Fruit fly (Drosophila melanogaster) whole organism, adult: ENCODE measurements around the gene pck.

Experiments
- CG11617 ChIP-seq: fragments of 200-800 bp; sonication (Bioruptor generic); optimal IDR thresholded peaks from 2 replicates; lab custom pipeline; 2017; ENCODE audit warnings: mild to moderate bottlenecking, missing biosample characterization, missing genetic modification reagents, missing genetic modification characterization
- CG14711 ChIP-seq: fragments of 200-800 bp; sonication (Bioruptor generic); optimal IDR thresholded peaks from 2 replicates; lab custom pipeline; 2018; ENCODE audit warnings: missing biosample characterization, mild to moderate bottlenecking, missing genetic modification characterization, moderate library complexity
- CG1620 ChIP-seq: fragments of 200-800 bp; sonication (Bioruptor generic); optimal IDR thresholded peaks from 2 replicates; lab custom pipeline; 2016; ENCODE audit warnings: missing biosample characterization, missing genetic modification characterization
- CG33017 ChIP-seq: fragments of 200-800 bp; sonication (Bioruptor generic); optimal IDR thresholded peaks from 2 replicates; lab custom pipeline; 2018; ENCODE audit warnings: missing biosample characterization, mild to moderate bottlenecking, missing genetic modification characterization, moderate library complexity
- Crg-1 ChIP-seq: fragments of 200-800 bp; sonication (Bioruptor generic); optimal IDR thresholded peaks from 2 replicates; lab custom pipeline; 2016; ENCODE audit warnings: missing biosample characterization, missing genetic modification characterization
- bab1 ChIP-seq: fragments of 200-800 bp; sonication (Bioruptor generic); optimal IDR thresholded peaks from 3 replicates; lab custom pipeline; 2019; ENCODE audit warnings: missing biosample characterization, mild to moderate bottlenecking, missing genetic modification characterization, moderate library complexity
- cic ChIP-seq: fragments of 200-800 bp; sonication (Bioruptor generic); optimal IDR thresholded peaks from 2 replicates; lab custom pipeline; 2017; ENCODE audit warnings: missing biosample characterization, mild to moderate bottlenecking, missing genetic modification characterization, moderate library complexity
- tj ChIP-seq: fragments of 200-800 bp; sonication (Bioruptor generic); optimal IDR thresholded peaks from 3 replicates; lab custom pipeline; 2017; ENCODE audit warnings: missing biosample characterization, mild to moderate bottlenecking, missing genetic modification characterization, moderate library complexity
- toe ChIP-seq: fragments of 200-800 bp; sonication (Bioruptor generic); optimal IDR thresholded peaks from 2 replicates; lab custom pipeline; 2016; ENCODE audit warnings: missing biosample characterization, missing genetic modification characterization

DNA sequence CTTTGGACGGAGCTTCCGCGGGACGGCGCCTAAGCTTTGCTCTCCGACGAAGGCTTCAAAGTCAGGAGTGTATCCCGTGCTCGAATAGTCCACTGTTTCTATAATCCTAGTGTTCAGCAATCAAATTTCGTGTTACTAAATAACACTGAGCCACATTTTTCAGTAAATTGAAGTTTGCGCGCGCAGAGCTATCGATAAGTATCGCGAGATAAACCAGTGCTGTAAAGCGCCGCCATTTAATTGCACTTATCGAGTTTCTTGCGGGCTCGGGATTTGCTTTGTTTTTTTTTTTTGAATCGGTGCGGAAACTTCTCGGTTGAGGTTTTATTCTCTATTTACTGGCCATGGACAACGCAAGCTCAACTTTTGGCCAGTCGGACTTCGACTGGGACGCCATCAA lies 6.4 kb downstream of the pck start, which contains the start of the genes Rab27 and mei-38:
- TF ChIP-seq CG33017 (tag; lab: Kevin White, UChicago) (no peak), CG11617 (no peak), bab1 (GFP tag; lab: Kevin White, UChicago) (peak; percentile 56), tj (no peak), toe (GFP tag; lab: Kevin White, UChicago) (no peak), cic (GFP tag; lab: Kevin White, UChicago) (no peak), Crg-1 (GFP tag; lab: Kevin White, UChicago) (peak; percentile 82), CG1620 (GFP tag; lab: Kevin White, UChicago) (peak; percentile 76), CG14711 (tag; lab: Kevin White, UChicago) (no peak)
